Fruit fly (Drosophila melanogaster) whole organism, prepupa: ENCODE results near the gene CG14691.
A peak's percentile ranks its signal among the peaks of the same experiment; 100 is the strongest.

Experiments used
- Blimp-1 ChIP-seq: fragments of 200-800 bp; sonication (Bioruptor generic); optimal IDR thresholded peaks from 3 replicates; lab custom pipeline; 2017; ENCODE audit warnings: missing biosample characterization, missing genetic modification characterization, mild to moderate bottlenecking, moderate library complexity, missing genetic modification reagents
- CG10631 ChIP-seq: fragments of 200-800 bp; sonication (Bioruptor generic); optimal IDR thresholded peaks from 2 replicates; lab custom pipeline; 2016; ENCODE audit warnings: missing biosample characterization, missing genetic modification characterization
- CG11294 ChIP-seq: fragments of 200-800 bp; sonication (Bioruptor generic); IDR thresholded peaks from 2 replicates; pipeline ENCODE4 v1.3.6; 2022; ENCODE audit warnings: missing biosample characterization, missing genetic modification characterization
- CG11762 ChIP-seq: fragments of 200-800 bp; sonication (Bioruptor generic); optimal IDR thresholded peaks from 3 replicates; lab custom pipeline; 2016; ENCODE audit warnings: missing biosample characterization, missing genetic modification characterization; ENCODE audit not compliant: insufficient read depth
- CG15336 ChIP-seq: fragments of 200-800 bp; sonication (Bioruptor generic); IDR thresholded peaks from 2 replicates; pipeline ENCODE4 v1.3.6; 2022; ENCODE audit warnings: missing biosample characterization, missing genetic modification characterization
- CG16779 ChIP-seq: fragments of 200-800 bp; sonication (Bioruptor generic); optimal IDR thresholded peaks from 3 replicates; lab custom pipeline; 2017; ENCODE audit warnings: missing biosample characterization, mild to moderate bottlenecking, missing genetic modification characterization
- CG31627 ChIP-seq: fragments of 200-800 bp; sonication (Bioruptor generic); optimal IDR thresholded peaks from 3 replicates; lab custom pipeline; 2016; ENCODE audit warnings: missing biosample characterization, missing genetic modification characterization
- CG32006 ChIP-seq: fragments of 200-800 bp; sonication (Bioruptor generic); optimal IDR thresholded peaks from 3 replicates; lab custom pipeline; 2017; ENCODE audit warnings: missing biosample characterization, mild to moderate bottlenecking, missing genetic modification characterization
- CG34406 ChIP-seq: fragments of 200-800 bp; sonication (Bioruptor generic); optimal IDR thresholded peaks from 3 replicates; lab custom pipeline; 2016; ENCODE audit warnings: missing biosample characterization, missing genetic modification characterization
- CG3919 ChIP-seq: fragments of 200-800 bp; sonication (Bioruptor generic); optimal IDR thresholded peaks from 3 replicates; lab custom pipeline; 2016; ENCODE audit warnings: missing biosample characterization, missing genetic modification characterization
- CG6163 ChIP-seq: fragments of 200-800 bp; sonication (Bioruptor generic); IDR thresholded peaks from 3 replicates; pipeline ENCODE4 v1.3.6; 2022; ENCODE audit warnings: missing biosample characterization, missing genetic modification characterization
- CG6792 ChIP-seq: fragments of 200-800 bp; sonication (Bioruptor generic); optimal IDR thresholded peaks from 3 replicates; lab custom pipeline; 2016; ENCODE audit warnings: missing biosample characterization, missing genetic modification characterization
- CG6808 ChIP-seq: fragments of 200-800 bp; sonication (Bioruptor generic); optimal IDR thresholded peaks from 3 replicates; lab custom pipeline; 2017; ENCODE audit warnings: missing biosample characterization, missing genetic modification characterization, mild to moderate bottlenecking, moderate library complexity, missing genetic modification reagents
- CG6854 ChIP-seq: fragments of 200-800 bp; sonication (Bioruptor generic); optimal IDR thresholded peaks from 2 replicates; lab custom pipeline; 2017; ENCODE audit warnings: missing biosample characterization, mild to moderate bottlenecking, missing genetic modification characterization
- CG8119 ChIP-seq: fragments of 200-800 bp; sonication (Bioruptor generic); IDR thresholded peaks from 3 replicates; pipeline ENCODE4 v1.3.6; 2022; ENCODE audit warnings: missing biosample characterization, missing genetic modification characterization
- CG8319 ChIP-seq: fragments of 200-800 bp; sonication (Bioruptor generic); optimal IDR thresholded peaks from 3 replicates; lab custom pipeline; 2016; ENCODE audit warnings: missing biosample characterization, missing genetic modification characterization
- CG9139 ChIP-seq: fragments of 200-800 bp; sonication (Bioruptor generic); optimal IDR thresholded peaks from 3 replicates; lab custom pipeline; 2017; ENCODE audit warnings: missing biosample characterization, mild to moderate bottlenecking, missing genetic modification characterization
- Eip75B ChIP-seq: fragments of 200-800 bp; sonication (Bioruptor generic); optimal IDR thresholded peaks from 3 replicates; lab custom pipeline; 2016; ENCODE audit warnings: missing biosample characterization, missing genetic modification characterization
- Eip78C ChIP-seq: fragments of 200-800 bp; sonication (Bioruptor generic); peaks from one replicate; lab custom pipeline; 2016; ENCODE audit warnings: missing biosample characterization, missing genetic modification characterization
- Eip93F ChIP-seq: fragments of 200-800 bp; sonication (Bioruptor generic); optimal IDR thresholded peaks from 2 replicates; lab custom pipeline; 2016; ENCODE audit warnings: missing biosample characterization, mild to moderate bottlenecking, missing genetic modification characterization
- Ets96B ChIP-seq: fragments of 200-800 bp; optimal IDR thresholded peaks from 2 replicates; lab custom pipeline; 2019; ENCODE audit warnings: missing biosample characterization, mild to moderate bottlenecking, missing genetic modification characterization, moderate library complexity
- Hr38 ChIP-seq: sonication (Bioruptor generic); optimal IDR thresholded peaks from 2 replicates; lab custom pipeline; 2016; ENCODE audit warnings: missing biosample characterization, missing genetic modification characterization
- Hr39 ChIP-seq: fragments of 200-800 bp; sonication (Bioruptor generic); optimal IDR thresholded peaks from 2 replicates; lab custom pipeline; 2016; ENCODE audit warnings: missing biosample characterization, missing genetic modification characterization
- Hr4 ChIP-seq: fragments of 200-800 bp; sonication (Bioruptor generic); optimal IDR thresholded peaks from 3 replicates; lab custom pipeline; 2016; ENCODE audit warnings: missing biosample characterization, missing genetic modification characterization
- Lpt ChIP-seq: fragments of 200-800 bp; sonication (Bioruptor generic); optimal IDR thresholded peaks from 3 replicates; lab custom pipeline; 2016; ENCODE audit warnings: missing biosample characterization, missing genetic modification characterization
- Met ChIP-seq: fragments of 200-800 bp; sonication (Bioruptor generic); optimal IDR thresholded peaks from 3 replicates; lab custom pipeline; 2016; ENCODE audit warnings: missing biosample characterization, missing genetic modification characterization
- OdsH ChIP-seq: fragments of 200-800 bp; sonication (Bioruptor generic); optimal IDR thresholded peaks from 3 replicates; lab custom pipeline; 2016; ENCODE audit warnings: missing biosample characterization, missing genetic modification characterization
- Smox ChIP-seq: fragments of 200-800 bp; sonication (Bioruptor generic); optimal IDR thresholded peaks from 3 replicates; lab custom pipeline; 2016; ENCODE audit warnings: missing biosample characterization, missing genetic modification characterization
- Sox102F ChIP-seq: fragments of 200-800 bp; sonication (Bioruptor generic); optimal IDR thresholded peaks from 2 replicates; lab custom pipeline; 2016; ENCODE audit warnings: missing biosample characterization, mild to moderate bottlenecking, missing genetic modification characterization
- Sox14 ChIP-seq: fragments of 200-800 bp; sonication (Bioruptor generic); optimal IDR thresholded peaks from 3 replicates; lab custom pipeline; 2016; ENCODE audit warnings: missing biosample characterization, missing genetic modification characterization
- acj6 ChIP-seq: fragments of 200-800 bp; sonication (Bioruptor generic); optimal IDR thresholded peaks from 3 replicates; lab custom pipeline; 2016; ENCODE audit warnings: missing biosample characterization, missing genetic modification characterization
- cyc ChIP-seq: fragments of 200-800 bp; sonication (Bioruptor generic); optimal IDR thresholded peaks from 3 replicates; lab custom pipeline; 2016; ENCODE audit warnings: missing biosample characterization, missing genetic modification characterization
- dsx ChIP-seq: fragments of 200-800 bp; optimal IDR thresholded peaks from 3 replicates; lab custom pipeline; 2019; ENCODE audit warnings: missing biosample characterization, mild to moderate bottlenecking, missing genetic modification characterization, moderate library complexity; ENCODE audit not compliant: poor library complexity, severe bottlenecking
- eg ChIP-seq: fragments of 200-800 bp; sonication (Bioruptor generic); IDR thresholded peaks from 3 replicates; pipeline ENCODE4 v1.3.6; 2022; ENCODE audit warnings: missing biosample characterization, missing genetic modification characterization
- fd59A ChIP-seq: fragments of 200-800 bp; sonication (Bioruptor generic); optimal IDR thresholded peaks from 2 replicates; lab custom pipeline; 2017; ENCODE audit warnings: missing biosample characterization, mild to moderate bottlenecking, missing genetic modification characterization, missing genetic modification reagents
- lz ChIP-seq: fragments of 200-800 bp; sonication (Bioruptor generic); optimal IDR thresholded peaks from 3 replicates; lab custom pipeline; 2016; ENCODE audit warnings: missing biosample characterization, missing genetic modification characterization
- pdm3 ChIP-seq: fragments of 200-800 bp; sonication (Bioruptor generic); optimal IDR thresholded peaks from 3 replicates; lab custom pipeline; 2016; ENCODE audit warnings: missing biosample characterization, missing genetic modification characterization
- spab ChIP-seq: fragments of 200-800 bp; sonication (Bioruptor generic); optimal IDR thresholded peaks from 2 replicates; lab custom pipeline; 2017; ENCODE audit warnings: missing biosample characterization, mild to moderate bottlenecking, missing genetic modification characterization, missing genetic modification reagents
- svp ChIP-seq: fragments of 200-800 bp; sonication (Bioruptor generic); peaks from one replicate; lab custom pipeline; 2016; ENCODE audit warnings: missing biosample characterization, missing genetic modification characterization
- topi ChIP-seq: fragments of 200-800 bp; sonication (Bioruptor generic); optimal IDR thresholded peaks from 3 replicates; lab custom pipeline; 2016; ENCODE audit warnings: missing biosample characterization, missing genetic modification characterization

The CG14691 gene

dm6 chr3R:10779269-10779668 is 23.8 kb upstream of the CG14691 start, which contains the start of gene Desi:
Desi (plus strand) TSS chr3R:10779569.
- no peak for TF ChIP-seq eg (GFP tag; lab: Robert Waterston, UW)
- TF ChIP-seq CG11294 (GFP tag; lab: Robert Waterston, UW) = no peak
- TF ChIP-seq CG8319 (GFP tag; lab: Kevin White, UChicago) = no peak
- no peak for TF ChIP-seq Lpt (GFP tag; lab: Kevin White, UChicago)
- no peak for TF ChIP-seq CG10631

DNA sequence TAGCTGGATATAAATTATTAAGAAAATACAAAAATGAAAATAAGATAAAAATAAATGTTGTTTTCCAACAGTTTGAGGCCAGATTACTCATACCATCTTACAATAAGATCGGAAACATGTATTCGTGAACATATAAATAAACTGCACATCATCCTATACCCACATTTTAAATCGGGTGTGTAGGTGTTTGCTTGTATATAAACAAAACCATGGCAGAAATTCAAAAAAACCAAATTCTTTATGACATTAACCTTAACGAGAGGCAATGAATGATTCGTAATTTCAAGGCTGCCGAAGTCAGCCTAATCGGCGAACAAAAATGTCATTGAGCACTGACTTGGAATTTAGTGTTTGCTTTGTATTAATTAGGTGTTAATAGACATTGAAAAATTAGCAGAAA is 22.7 kb upstream of the CG14691 start:
- TF ChIP-seq OdsH (GFP tag; lab: Kevin White, UChicago) (no peak), spab (GFP tag; lab: Kevin White, UChicago) (no peak), Ets96B (tag; lab: Kevin White, UChicago) (no peak), CG15336 (GFP tag; lab: Robert Waterston, UW) (no peak), CG6808 (no peak), Eip93F (GFP tag; lab: Kevin White, UChicago) (no peak), CG10631 (no peak), Sox14 (GFP tag; lab: Kevin White, UChicago) (no peak), eg (GFP tag; lab: Robert Waterston, UW) (no peak), topi (no peak), CG8119 (GFP tag; lab: Robert Waterston, UW) (no peak), CG9139 (GFP tag; lab: Kevin White, UChicago) (no peak), CG16779 (tag; lab: Kevin White, UChicago) (no peak)

DNA sequence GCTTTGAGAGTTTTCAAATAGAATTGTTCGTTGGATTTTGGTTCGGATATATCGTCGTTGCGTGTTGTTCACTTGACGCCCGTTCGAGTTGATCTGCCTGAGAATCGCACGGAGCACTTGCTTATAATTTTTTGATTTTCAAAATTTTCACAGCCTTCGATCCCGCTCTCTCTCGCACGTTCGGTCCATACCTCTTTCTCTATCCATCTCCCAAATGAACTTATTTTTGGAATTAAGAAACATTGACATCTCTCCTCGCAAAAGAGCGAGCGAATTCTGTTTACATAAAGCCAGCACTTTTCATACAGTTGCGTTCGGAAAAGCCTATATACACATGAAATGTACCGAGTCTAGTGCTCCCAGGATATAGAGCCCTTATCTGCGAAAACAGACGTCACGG is 21.8 kb upstream of the CG14691 start, which contains the start of the genes CG45076, CG45078 and fau:
TSS of gene CG45076 (minus strand) at position 101 of the 400 bp plus-strand sequence.
TSS of gene CG45078 (minus strand) at position 101 of the 400 bp plus-strand sequence.
TSS of gene fau (minus strand) at position 101 of the 400 bp plus-strand sequence.
- TF ChIP-seq Eip78C (GFP tag; lab: Kevin White, UChicago) = peak; percentile 49
- no peak for TF ChIP-seq Lpt (GFP tag; lab: Kevin White, UChicago)
- no peak for TF ChIP-seq CG16779 (tag; lab: Kevin White, UChicago)
- no peak for TF ChIP-seq Smox (GFP tag; lab: Kevin White, UChicago)
- no peak for TF ChIP-seq cyc (GFP tag; lab: Kevin White, UChicago)
- TF ChIP-seq Ets96B (tag; lab: Kevin White, UChicago) = no peak

dm6 chr3R:10776047-10776659 is 20.7 kb upstream of the CG14691 start:
- TF ChIP-seq CG11762 (no peak), eg (GFP tag; lab: Robert Waterston, UW) (no peak), CG6163 (no peak), CG3919 (GFP tag; lab: Kevin White, UChicago) (no peak), Sox102F (GFP tag; lab: Kevin White, UChicago) (no peak), dsx (GFP tag; lab: Kevin White, UChicago) (no peak), CG34406 (GFP tag; lab: Kevin White, UChicago) (no peak), Met (no peak), pdm3 (GFP tag; lab: Kevin White, UChicago) (no peak), CG32006 (no peak), svp (GFP tag; lab: Kevin White, UChicago) (no peak), CG10631 (no peak), CG16779 (tag; lab: Kevin White, UChicago) (no peak), CG8319 (GFP tag; lab: Kevin White, UChicago) (no peak), Blimp-1 (GFP tag; lab: Kevin White, UChicago) (no peak)

dm6 chr3R:10775246-10775645 is 19.8 kb upstream of the CG14691 start:
- TF ChIP-seq CG6792 (GFP tag; lab: Kevin White, UChicago) (peak; percentile 2), Met (no peak), CG31627 (peak; percentile 41), acj6 (GFP tag; lab: Kevin White, UChicago) (peak; percentile 26), CG11762 (peak; percentile 23), CG6854 (GFP tag; lab: Kevin White, UChicago) (no peak), fd59A (GFP tag; lab: Kevin White, UChicago) (no peak), Hr4 (peak; percentile 36), CG11294 (GFP tag; lab: Robert Waterston, UW) (peak; percentile 42; the same call in 1 of the 2 replicates), cyc (GFP tag; lab: Kevin White, UChicago) (peak; percentile 26), Hr38 (GFP tag; lab: Kevin White, UChicago) (no peak), Hr39 (GFP tag; lab: Kevin White, UChicago) (peak; percentile 21), Sox14 (GFP tag; lab: Kevin White, UChicago) (peak; percentile 34), lz (peak; percentile 12), CG8119 (GFP tag; lab: Robert Waterston, UW) (peak; percentile 56; the same call in 2 of the 3 replicates), Eip75B (GFP tag; lab: Kevin White, UChicago) (peak; percentile 52), pdm3 (GFP tag; lab: Kevin White, UChicago) (peak; percentile 40), Lpt (GFP tag; lab: Kevin White, UChicago) (peak; percentile 9), CG15336 (GFP tag; lab: Robert Waterston, UW) (peak; percentile 67)
- TF ChIP-seq, all 60 proteins: peak for 15
